Worm (Caenorhabditis elegans): Measurements from ENCODE around the gene dod-6.

dod-6 gene

ce11 chrIII:10151719-10152118 is 45.8 kb upstream of the dod-6 start:
- TF ChIP-seq elt-3 (tag; optimal IDR thresholded peaks at IDR 0.05) (no peak), ceh-82 (tag; optimal IDR thresholded peaks at IDR 0.05) (peak in 2 of 3 experiments; percentile 10 to 49), hlh-17 (GFP tag; optimal IDR thresholded peaks at IDR 0.05; ENCODE audit: borderline replicate concordance) (no peak), lin-35 (GFP tag; optimal IDR thresholded peaks at IDR 0.05) (peak in 1 of 2 experiments; percentile 39), fkh-8 (tag; optimal IDR thresholded peaks at IDR 0.05) (peak; percentile 73), efl-1 (optimal IDR thresholded peaks at IDR 0.05) (no peak), efl-1 (GFP tag; optimal IDR thresholded peaks at IDR 0.05 in 1 of 2) (peak in 1 of 2 experiments; percentile 14), lin-15B (tag; optimal IDR thresholded peaks at IDR 0.05) (no peak), ztf-4 (tag; optimal IDR thresholded peaks at IDR 0.05) (peak; percentile 8), rnt-1 (tag; optimal IDR thresholded peaks at IDR 0.05) (peak; percentile 42), pag-3 (tag; optimal IDR thresholded peaks at IDR 0.05; ENCODE audit: borderline replicate concordance, insufficient read depth) (no peak), nhr-19 (GFP tag; conservative IDR thresholded peaks at IDR 0.05) (peak; percentile 29; the same call in 1 of the 2 replicates), ceh-8 (GFP tag; optimal IDR thresholded peaks at IDR 0.05) (no peak), tbx-2 (tag; optimal IDR thresholded peaks at IDR 0.05) (no peak), ces-1 (GFP tag; optimal IDR thresholded peaks at IDR 0.05) (peak; percentile 26), snu-23 (GFP tag; optimal IDR thresholded peaks at IDR 0.05) (peak; percentile 13), nhr-71 (tag; optimal IDR thresholded peaks at IDR 0.05) (peak; percentile 31), lin-14 (GFP tag; optimal IDR thresholded peaks at IDR 0.05) (peak; percentile 88), ama-1 (optimal IDR thresholded peaks at IDR 0.05) (no peak), fkh-10 (GFP tag; optimal IDR thresholded peaks at IDR 0.05) (peak; percentile 35), mep-1 (tag; optimal IDR thresholded peaks at IDR 0.05) (peak; percentile 11), lsy-2 (tag; optimal IDR thresholded peaks at IDR 0.05) (peak in 1 of 2 experiments; percentile 26)

DNA sequence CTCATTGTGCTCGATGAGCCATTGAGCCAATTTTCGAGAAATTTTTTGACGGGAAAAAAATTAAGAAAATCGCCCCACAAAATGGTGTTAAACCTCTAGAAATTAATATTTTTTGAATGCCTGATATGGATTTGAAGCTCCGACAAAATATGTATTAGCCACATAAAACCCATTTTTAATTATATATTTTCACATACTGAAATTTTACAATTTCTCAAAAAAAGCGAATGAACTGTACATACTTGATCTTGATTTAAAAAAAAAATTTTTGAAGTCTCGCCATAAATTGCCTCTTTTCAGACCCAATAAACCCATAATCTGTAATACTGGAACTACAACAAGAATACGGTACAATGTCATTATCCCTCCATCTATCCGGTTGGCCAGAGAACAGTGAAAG is 45.0 kb upstream of the dod-6 start, which contains the start of gene nac-3:
Gene nac-3 (plus strand): TSS at position 301 of the 400 bp plus-strand sequence.
- no peak for TF ChIP-seq mep-1 (tag; optimal IDR thresholded peaks at IDR 0.05)
- TF ChIP-seq snpc-4 (tag; optimal IDR thresholded peaks at IDR 0.05): no peak
- TF ChIP-seq aha-1 (tag; optimal IDR thresholded peaks at IDR 0.05): no peak
- no peak for TF ChIP-seq C16A3.4 (tag; optimal IDR thresholded peaks at IDR 0.05)
- no peak for TF ChIP-seq lin-35 (GFP tag; optimal IDR thresholded peaks at IDR 0.05)
- TF ChIP-seq grh-1 (GFP tag; IDR thresholded peaks at IDR 0.05): no peak

ce11 chrIII:10153003-10153402 is 44.5 kb upstream of the dod-6 start:
- TF ChIP-seq swsn-7 (tag; optimal IDR thresholded peaks at IDR 0.05) (peak; percentile 35), ztf-4 (tag; optimal IDR thresholded peaks at IDR 0.05) (peak; percentile 42), tbx-2 (tag; optimal IDR thresholded peaks at IDR 0.05) (peak; percentile 46), nhr-71 (tag; optimal IDR thresholded peaks at IDR 0.05) (peak; percentile 70), skn-1 (tag; optimal IDR thresholded peaks at IDR 0.05) (no peak), lsy-2 (tag; optimal IDR thresholded peaks at IDR 0.05) (peak; percentile 37 to 64), ztf-11 (tag; optimal IDR thresholded peaks at IDR 0.05) (no peak), mdl-1 (tag; optimal IDR thresholded peaks at IDR 0.05) (peak in 1 of 2 experiments; percentile 35), fkh-10 (GFP tag; optimal IDR thresholded peaks at IDR 0.05) (peak; percentile 79), nhr-19 (GFP tag; conservative IDR thresholded peaks at IDR 0.05) (peak; percentile 35; the same call in 1 of the 2 replicates), sup-37 (GFP tag; optimal IDR thresholded peaks at IDR 0.05) (peak; percentile 5), efl-1 (optimal IDR thresholded peaks at IDR 0.05) (peak; percentile 21 to 47), efl-1 (GFP tag; optimal IDR thresholded peaks at IDR 0.05 in 1 of 2) (no peak), ceh-8 (GFP tag; optimal IDR thresholded peaks at IDR 0.05) (peak; percentile 49), pag-3 (tag; optimal IDR thresholded peaks at IDR 0.05; ENCODE audit: borderline replicate concordance, insufficient read depth) (no peak), snu-23 (GFP tag; optimal IDR thresholded peaks at IDR 0.05) (peak; percentile 52), lir-3 (tag; optimal IDR thresholded peaks at IDR 0.05; ENCODE audit: poor library complexity) (peak; percentile 23), rnt-1 (tag; optimal IDR thresholded peaks at IDR 0.05) (peak; percentile 40), xbp-1 (tag; optimal IDR thresholded peaks at IDR 0.05) (peak; percentile 1), lin-14 (GFP tag; optimal IDR thresholded peaks at IDR 0.05) (peak; percentile 93), nhr-237 (tag; optimal IDR thresholded peaks at IDR 0.05) (no peak), isw-1 (GFP tag; IDR thresholded peaks at IDR 0.05) (peak; percentile 57), lin-35 (GFP tag; optimal IDR thresholded peaks at IDR 0.05) (peak in 1 of 2 experiments; percentile 24), unc-86 (tag; optimal IDR thresholded peaks at IDR 0.05) (peak; percentile 50), dpl-1 (GFP tag; optimal IDR thresholded peaks at IDR 0.05) (peak in 1 of 3 experiments; percentile 5), snpc-4 (tag; optimal IDR thresholded peaks at IDR 0.05) (peak; percentile 7), nhr-77 (tag; optimal IDR thresholded peaks at IDR 0.05) (no peak), hlh-4 (tag; optimal IDR thresholded peaks at IDR 0.05) (no peak), egl-13 (tag; optimal IDR thresholded peaks at IDR 0.05) (peak; percentile 7), nhr-47 (tag; optimal IDR thresholded peaks at IDR 0.05) (peak; percentile 19), C16A3.4 (tag; optimal IDR thresholded peaks at IDR 0.05) (peak; percentile 14), ces-1 (GFP tag; optimal IDR thresholded peaks at IDR 0.05) (peak; percentile 42), ceh-82 (tag; optimal IDR thresholded peaks at IDR 0.05) (peak in 2 of 3 experiments; percentile 7 to 71), aly-2 (tag; optimal IDR thresholded peaks at IDR 0.05) (no peak), fkh-8 (tag; optimal IDR thresholded peaks at IDR 0.05) (peak; percentile 74)
